Worm (Caenorhabditis elegans) whole organism, midembryonic: Measurements from ENCODE around the gene pkn-1.

Experiments used
- T22C8.4 ChIP-seq: fragments of 200-800 bp; sonication (Bioruptor generic); IDR thresholded peaks from 2 replicates; pipeline ENCODE4 v1.3.6; 2022; ENCODE audit warnings: missing genetic modification characterization, missing compliant biosample characterization
- ztf-29 ChIP-seq: fragments of 200-800 bp; sonication (Bioruptor generic); IDR thresholded peaks from 2 replicates; pipeline ENCODE4 v1.3.6; 2022; ENCODE audit warnings: missing genetic modification reagents, missing genetic modification characterization, missing compliant biosample characterization

DNA sequence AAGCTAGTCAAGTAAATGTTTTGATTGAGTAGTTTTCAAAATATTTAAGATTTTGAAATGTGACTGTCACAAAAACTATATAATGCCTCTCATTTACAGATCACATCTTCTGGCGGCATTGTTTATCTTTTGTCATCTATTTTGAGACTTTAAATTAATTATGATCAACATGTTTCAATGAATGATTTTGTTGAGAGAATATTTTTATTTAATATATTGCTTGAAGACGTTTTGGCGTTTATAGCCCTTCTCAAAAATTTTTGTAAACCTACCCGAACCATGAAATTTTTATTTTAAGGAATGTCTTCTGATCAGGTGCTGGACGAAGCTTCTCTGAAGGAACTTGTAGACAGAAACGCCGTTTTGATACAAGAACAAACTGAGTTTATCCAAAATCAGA is 47.7 kb downstream of the pkn-1 start, which contains the start of gene C39B10.4:
- TF ChIP-seq T22C8.4 (GFP tag; lab: Robert Waterston, UW) (no peak), ztf-29 (GFP tag; lab: Robert Waterston, UW) (no peak)
